4 worm cellular contexts compared by ENCODE assay signal in genomic region chrIV:7948290-7948689, ce11.
TF ChIP-seq lines count a peak whose summit lies in the region.
"Not testable (repeated sequence)": the region's sequence is repeated elsewhere in the genome, so short reads cannot be mapped to it uniquely, and the experiment has no call there.

Gene mcm-3AP (plus strand): TSS chrIV:7948672.

TF ChIP-seq in whole organism, L2 larva, 48 proteins besides CTCF, POLR2A, EP300 and RAD21:
- TF ChIP-seq unc-55 (GFP tag; optimal IDR thresholded peaks at IDR 0.05; lab: Kevin White, UChicago) (peak; percentile 48), C34F6.9 (tag; optimal IDR thresholded peaks at IDR 0.05; lab: Kevin White, UChicago) (peak; percentile 2), F13H6.1 (tag; optimal IDR thresholded peaks at IDR 0.05; lab: Kevin White, UChicago) (peak; percentile 8), lsy-2 (tag; optimal IDR thresholded peaks at IDR 0.05; lab: Kevin White, UChicago) (peak in 1 of 2 experiments; percentile 63)

TF ChIP-seq in whole organism, L4 larva, 104 proteins besides CTCF, POLR2A, EP300 and RAD21:
- TF ChIP-seq snpc-1.2 (GFP tag; IDR thresholded peaks at IDR 0.05; lab: Robert Waterston, UW): peak; percentile 50
- peak; percentile 30; the same call in 1 of the 2 replicates for TF ChIP-seq T26A8.4 (GFP tag; IDR thresholded peaks at IDR 0.05; lab: Robert Waterston, UW)
- TF ChIP-seq nhr-42 (GFP tag; IDR thresholded peaks at IDR 0.05; lab: Robert Waterston, UW): 0 out of 2 replicates have a peak, but pooled peaks have one; percentile 25
- TF ChIP-seq hmg-1.1 (GFP tag; IDR thresholded peaks at IDR 0.05; lab: Robert Waterston, UW): peak; percentile 79
- TF ChIP-seq lsy-2 (tag; optimal IDR thresholded peaks at IDR 0.05; lab: Kevin White, UChicago): peak in 1 of 2 experiments; percentile 66
- TF ChIP-seq tra-1 (GFP tag; IDR thresholded peaks at IDR 0.05; lab: Robert Waterston, UW): 0 out of 2 replicates have a peak, but pooled peaks have one; percentile 48
- TF ChIP-seq lin-38 (GFP tag; IDR thresholded peaks at IDR 0.05; lab: Robert Waterston, UW): peak; percentile 75
- peak; percentile 34; the same call in 1 of the 2 replicates for TF ChIP-seq set-16 (GFP tag; IDR thresholded peaks at IDR 0.05; lab: Robert Waterston, UW)
- TF ChIP-seq unc-130 (GFP tag; optimal IDR thresholded peaks at IDR 0.05; lab: Kevin White, UChicago): peak; percentile 11
- peak; percentile 59 for TF ChIP-seq mes-2 (tag; optimal IDR thresholded peaks at IDR 0.05; lab: Kevin White, UChicago; ENCODE audit: poor library complexity, severe bottlenecking)
- TF ChIP-seq vab-7 (GFP tag; IDR thresholded peaks at IDR 0.05; lab: Robert Waterston, UW): peak; percentile 83
- peak; percentile 49 for TF ChIP-seq Y48G9A.11 (GFP tag; IDR thresholded peaks at IDR 0.05; lab: Robert Waterston, UW)
- peak; percentile 72 for TF ChIP-seq egl-43 (GFP tag; IDR thresholded peaks at IDR 0.05; lab: Robert Waterston, UW)
- peak; percentile 49; the same call in 1 of the 2 replicates for TF ChIP-seq ceh-44 (GFP tag; IDR thresholded peaks at IDR 0.05; lab: Robert Waterston, UW)
- peak; percentile 48 for TF ChIP-seq T20F7.1 (GFP tag; optimal IDR thresholded peaks at IDR 0.05; lab: Kevin White, UChicago)
- peak; percentile 60; the same call in 1 of the 2 replicates for TF ChIP-seq ceh-20 (GFP tag; IDR thresholded peaks at IDR 0.05; lab: Robert Waterston, UW)
- 0 out of 2 replicates have a peak, but pooled peaks have one; percentile 36 for TF ChIP-seq pha-4 (GFP tag; IDR thresholded peaks at IDR 0.05; lab: Robert Waterston, UW)
- not testable (repeated sequence) for TF ChIP-seq pha-4 (tag; optimal IDR thresholded peaks at IDR 0.05; lab: Kevin White, UChicago)
- peak; percentile 54; the same call in 1 of the 2 replicates for TF ChIP-seq dmd-9 (GFP tag; IDR thresholded peaks at IDR 0.05; lab: Robert Waterston, UW)
- TF ChIP-seq arid-1 (GFP tag; conservative IDR thresholded peaks at IDR 0.05; lab: Robert Waterston, UW): 0 out of 2 replicates have a peak, but pooled peaks have one; percentile 15
- 0 out of 2 replicates have a peak, but pooled peaks have one; percentile 41 for TF ChIP-seq ctbp-1 (GFP tag; IDR thresholded peaks at IDR 0.05; lab: Robert Waterston, UW)

TF ChIP-seq in whole organism, late embryonic, 69 proteins besides CTCF, POLR2A, EP300 and RAD21:
- TF ChIP-seq F13H6.1 (tag; optimal IDR thresholded peaks at IDR 0.05; lab: Kevin White, UChicago) (peak; percentile 9), ceh-18 (tag; optimal IDR thresholded peaks at IDR 0.05; lab: Kevin White, UChicago) (peak; percentile 8), elt-2 (tag; optimal IDR thresholded peaks at IDR 0.05; lab: Kevin White, UChicago) (peak; percentile 5), ceh-45 (GFP tag; IDR thresholded peaks at IDR 0.05; lab: Robert Waterston, UW) (peak; percentile 43; the same call in 1 of the 2 replicates), C08G9.2 (tag; optimal IDR thresholded peaks at IDR 0.05; lab: Kevin White, UChicago) (peak; percentile 53), nfya-1 (tag; optimal IDR thresholded peaks at IDR 0.05; lab: Kevin White, UChicago) (peak; percentile 11), tbx-2 (tag; optimal IDR thresholded peaks at IDR 0.05; lab: Kevin White, UChicago) (peak; percentile 59), dmd-4 (tag; optimal IDR thresholded peaks at IDR 0.05; lab: Kevin White, UChicago; ENCODE audit: borderline replicate concordance) (peak; percentile 6), zip-5 (tag; optimal IDR thresholded peaks at IDR 0.05; lab: Kevin White, UChicago) (peak; percentile 11), ceh-31 (tag; optimal IDR thresholded peaks at IDR 0.05; lab: Kevin White, UChicago) (peak; percentile 72)

TF ChIP-seq in whole organism, mixed stage, embryonic, 35 proteins besides CTCF, POLR2A, EP300 and RAD21:
- TF ChIP-seq lsy-2 (tag; optimal IDR thresholded peaks at IDR 0.05; lab: Kevin White, UChicago): peak; percentile 70
